Worm (Caenorhabditis elegans): ENCODE results near the gene R02D5.4.
A peak's percentile ranks its signal among the peaks of the same experiment; 100 is the strongest.

R02D5.4 gene

DNA sequence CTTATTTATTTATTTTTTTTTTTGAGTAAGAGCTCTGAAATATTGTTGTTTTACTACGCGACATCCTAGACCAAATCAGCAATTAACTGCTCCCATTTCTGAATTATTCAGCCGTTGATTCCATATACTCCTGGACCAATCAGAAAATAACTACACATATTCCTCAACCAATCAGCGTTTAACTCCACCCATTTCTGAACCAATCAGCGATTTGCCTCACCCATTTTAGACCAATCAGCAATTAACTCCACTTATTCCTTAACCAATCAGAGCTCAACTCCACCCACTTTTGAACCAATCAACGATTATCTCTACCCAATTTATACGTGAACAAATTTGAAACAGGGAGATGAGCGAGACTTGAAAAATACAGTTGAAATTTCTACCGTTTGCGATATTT lies 9.2 kb upstream of the R02D5.4 start:
- no peak for TF ChIP-seq ceh-48 (tag; optimal IDR thresholded peaks at IDR 0.05)
- TF ChIP-seq nfya-1 (tag; optimal IDR thresholded peaks at IDR 0.05) = peak; percentile 84

DNA sequence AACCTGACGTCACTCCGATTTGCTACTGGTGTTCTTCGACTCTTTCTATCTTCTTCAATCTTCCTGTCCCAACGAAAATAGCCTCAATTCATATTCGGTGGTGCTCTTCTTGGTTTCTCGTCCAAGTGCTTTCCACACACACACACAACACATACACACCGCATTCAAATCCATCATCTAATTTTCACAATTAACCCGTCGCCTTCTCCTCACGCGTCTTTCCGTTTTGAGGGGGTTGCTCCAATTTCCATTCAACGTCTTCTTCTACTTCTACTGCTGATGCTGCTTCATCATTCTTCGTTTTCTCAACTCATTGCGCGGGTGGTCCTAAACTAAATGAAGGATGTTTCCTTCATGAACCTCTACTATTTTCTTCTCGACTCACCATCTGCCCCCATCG lies 6.6 kb upstream of the R02D5.4 start:
- TF ChIP-seq ceh-14 (tag; optimal IDR thresholded peaks at IDR 0.05) = peak; percentile 35
- no peak for TF ChIP-seq unc-3 (GFP tag; conservative IDR thresholded peaks at IDR 0.05)
- no peak for TF ChIP-seq unc-3 (tag; optimal IDR thresholded peaks at IDR 0.05)
- TF ChIP-seq ceh-31 (tag; optimal IDR thresholded peaks at IDR 0.05) = peak; percentile 24
- TF ChIP-seq unc-42 (tag; optimal IDR thresholded peaks at IDR 0.05) = peak; percentile 87
- peak; percentile 46 for TF ChIP-seq tbx-2 (tag; optimal IDR thresholded peaks at IDR 0.05)
- no peak for TF ChIP-seq pha-4 (tag; optimal IDR thresholded peaks at IDR 0.05)
- TF ChIP-seq zip-5 (tag; optimal IDR thresholded peaks at IDR 0.05) = no peak
- peak; percentile 23 for TF ChIP-seq C08G9.2 (tag; optimal IDR thresholded peaks at IDR 0.05)

DNA sequence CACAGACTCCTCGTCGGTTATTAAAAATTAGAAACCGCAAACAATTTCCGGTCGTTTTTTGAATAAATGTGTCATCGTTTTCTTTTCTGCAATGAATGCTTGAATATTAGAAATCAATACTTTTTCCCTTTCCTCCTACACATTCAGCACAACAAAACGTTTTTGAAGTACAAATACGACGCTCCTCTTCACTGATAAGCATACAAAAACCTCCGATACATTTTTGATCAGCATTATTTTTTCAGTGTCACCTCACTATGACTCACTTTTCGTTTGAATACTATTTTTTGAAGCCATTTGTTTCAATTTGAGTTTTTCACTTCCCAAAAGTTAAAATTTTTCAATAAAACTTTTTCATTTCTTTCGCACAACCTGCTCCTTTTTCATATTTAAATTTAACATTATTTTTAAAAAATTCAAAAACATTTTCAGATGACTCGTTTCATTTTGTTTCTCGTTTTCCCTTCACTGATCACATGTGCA lies 1.7 kb downstream of the R02D5.4 start, which contains the start of gene R02D5.3:
Gene R02D5.3 (plus strand): TSS at position 433 of the 483 bp plus-strand sequence.
- no peak for TF ChIP-seq dmd-4 (tag; optimal IDR thresholded peaks at IDR 0.05; ENCODE audit: borderline replicate concordance)
- TF ChIP-seq lim-6 (tag; optimal IDR thresholded peaks at IDR 0.05) = no peak
- TF ChIP-seq mec-3 (tag; optimal IDR thresholded peaks at IDR 0.05; ENCODE audit: borderline replicate concordance) = no peak
- TF ChIP-seq nfya-1 (tag; optimal IDR thresholded peaks at IDR 0.05) = no peak
- TF ChIP-seq hlh-6 (tag; optimal IDR thresholded peaks at IDR 0.05) = no peak
- no peak for TF ChIP-seq ceh-9 (tag; optimal IDR thresholded peaks at IDR 0.05)
- TF ChIP-seq madf-2 (tag; optimal IDR thresholded peaks at IDR 0.05) = no peak
- TF ChIP-seq fkh-10 (GFP tag; optimal IDR thresholded peaks at IDR 0.05) = no peak
- TF ChIP-seq eyg-1 (tag; optimal IDR thresholded peaks at IDR 0.05) = no peak
- TF ChIP-seq ceh-2 (tag; optimal IDR thresholded peaks at IDR 0.05) = no peak

DNA sequence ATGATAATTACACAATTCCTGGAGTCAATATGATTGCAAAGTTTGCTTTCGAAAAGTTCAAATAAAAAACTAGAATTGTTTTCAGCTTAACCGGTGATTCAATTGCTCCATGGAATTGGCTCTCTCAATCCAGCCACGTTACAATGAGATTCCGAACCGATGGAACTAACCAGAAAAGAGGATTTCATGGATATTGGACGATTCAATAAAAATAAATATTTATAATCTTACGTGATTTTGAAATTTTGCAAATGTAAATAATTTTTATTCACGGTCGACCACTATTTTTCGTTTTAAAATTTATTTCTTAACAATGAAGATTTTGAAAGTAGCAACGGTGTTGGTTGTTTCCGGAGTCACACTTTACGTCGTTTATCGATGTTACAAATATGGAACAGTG lies 2.5 kb downstream of the R02D5.4 start, which contains the start of gene R02D5.10:
Gene R02D5.10 (plus strand): TSS at position 301 of the 400 bp plus-strand sequence.
- TF ChIP-seq pag-3 (tag; optimal IDR thresholded peaks at IDR 0.05; ENCODE audit: borderline replicate concordance) (no peak), ref-2 (tag; optimal IDR thresholded peaks at IDR 0.05) (no peak), unc-55 (GFP tag; optimal IDR thresholded peaks at IDR 0.05) (no peak), ceh-18 (tag; optimal IDR thresholded peaks at IDR 0.05) (no peak), hlh-30 (tag; optimal IDR thresholded peaks at IDR 0.05; ENCODE audit: insufficient read depth) (no peak), unc-86 (tag; optimal IDR thresholded peaks at IDR 0.05) (no peak), pax-1 (tag; optimal IDR thresholded peaks at IDR 0.05) (no peak), Y22D7AL.16 (tag; optimal IDR thresholded peaks at IDR 0.05) (no peak)

DNA sequence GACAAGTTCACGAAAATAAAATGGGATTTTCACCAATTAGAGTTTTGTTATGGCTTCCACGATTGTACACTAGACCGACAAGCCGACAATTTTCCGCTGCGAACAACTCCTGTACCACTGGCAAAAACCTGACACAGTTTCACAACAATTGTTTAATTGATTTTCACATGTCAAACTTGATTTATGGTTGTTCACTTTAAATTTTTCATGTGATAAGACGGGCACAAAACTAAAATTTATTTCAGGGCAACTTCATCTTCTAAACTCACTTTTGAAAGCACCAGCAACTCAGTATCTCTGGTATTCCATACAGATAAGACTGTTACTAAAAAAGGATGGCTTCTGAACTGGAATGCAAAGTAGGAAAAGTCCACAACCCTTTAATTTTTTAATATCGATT lies 3.1 kb downstream of the R02D5.4 start, which contains the start of gene R02D5.7:
Gene R02D5.7 (minus strand): TSS at position 101 of the 400 bp plus-strand sequence.
- no peak for TF ChIP-seq ceh-18 (tag; optimal IDR thresholded peaks at IDR 0.05)
- no peak for TF ChIP-seq ceh-30 (tag; optimal IDR thresholded peaks at IDR 0.05)

DNA sequence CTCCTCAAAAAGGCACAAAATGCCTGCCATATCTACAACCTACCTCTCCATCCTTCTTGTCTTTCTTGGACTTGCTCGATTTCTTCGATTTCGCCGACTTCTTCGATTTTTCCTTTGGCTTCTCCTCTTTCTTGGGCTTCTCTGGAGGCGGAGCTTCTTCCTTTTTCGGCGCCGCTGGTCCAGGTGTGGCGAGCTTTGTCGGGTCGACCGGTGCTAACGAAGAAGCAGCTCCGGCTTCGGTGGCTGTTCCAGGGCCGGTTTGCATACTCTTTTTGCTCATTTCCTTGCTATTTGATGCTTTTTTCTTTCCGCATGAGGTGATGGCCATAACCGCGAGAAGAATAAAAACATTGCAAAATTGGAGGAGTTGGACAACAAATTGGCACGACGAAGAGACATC lies 3.9 kb downstream of the R02D5.4 start:
- no peak for TF ChIP-seq eyg-1 (tag; optimal IDR thresholded peaks at IDR 0.05)
- no peak for TF ChIP-seq hlh-6 (tag; optimal IDR thresholded peaks at IDR 0.05)
- no peak for TF ChIP-seq sox-2 (GFP tag; IDR thresholded peaks at IDR 0.05)
- TF ChIP-seq fkh-6 (tag; optimal IDR thresholded peaks at IDR 0.05) = no peak
- TF ChIP-seq syd-9 (tag; optimal IDR thresholded peaks at IDR 0.05) = no peak
- TF ChIP-seq hlh-8 (tag; optimal IDR thresholded peaks at IDR 0.05) = no peak
- no peak for TF ChIP-seq hlh-15 (tag; optimal IDR thresholded peaks at IDR 0.05)
- no peak for TF ChIP-seq ceh-19 (GFP tag; optimal IDR thresholded peaks at IDR 0.05)
- no peak for TF ChIP-seq sdc-2 (tag; optimal IDR thresholded peaks at IDR 0.05)
- TF ChIP-seq fax-1 (tag; optimal IDR thresholded peaks at IDR 0.05) = no peak
- no peak for TF ChIP-seq K09A11.1 (tag; optimal IDR thresholded peaks at IDR 0.05; ENCODE audit: insufficient read depth)
- no peak for TF ChIP-seq ets-4 (tag; optimal IDR thresholded peaks at IDR 0.05)
- TF ChIP-seq C38D4.7 (GFP tag; optimal IDR thresholded peaks at IDR 0.05) = no peak

Measured in whole organism, late embryonic.